Fruit fly (Drosophila melanogaster): ENCODE data around the gene Cdep.

Gene Cdep

dm6 chr3R:4952571-4952929 lies 42.2 kb downstream of the Cdep start, which contains the start of gene Ubc6 (continued):
- TF ChIP-seq stc (GFP tag; IDR thresholded peaks at IDR 0.05) (no peak), ems (GFP tag; optimal IDR thresholded peaks at IDR 0.05) (peak; percentile 70), CG5180 (GFP tag; optimal IDR thresholded peaks at IDR 0.05) (no peak), CG2116 (GFP tag; optimal IDR thresholded peaks at IDR 0.05) (peak; percentile 77), dan (GFP tag; IDR thresholded peaks at IDR 0.05) (no peak), Sox100B (GFP tag; optimal IDR thresholded peaks at IDR 0.05) (no peak), CG10431 (GFP tag; optimal IDR thresholded peaks at IDR 0.05) (peak; percentile 27), CG12744 (GFP tag; optimal IDR thresholded peaks at IDR 0.05) (peak; percentile 32), ranshi (GFP tag; IDR thresholded peaks at IDR 0.05) (no peak), CG4820 (GFP tag; optimal IDR thresholded peaks at IDR 0.05) (peak; percentile 48), inv (GFP tag; IDR thresholded peaks at IDR 0.05; ENCODE audit: partially characterized antibody) (no peak), zf30C (GFP tag; optimal IDR thresholded peaks at IDR 0.05) (peak; percentile 85), CG15073 (GFP tag; optimal IDR thresholded peaks at IDR 0.05) (no peak), gsb (GFP tag; IDR thresholded peaks at IDR 0.05) (no peak), CHES-1-like (GFP tag; optimal IDR thresholded peaks at IDR 0.05) (peak; percentile 84), Sry-β (GFP tag; optimal IDR thresholded peaks at IDR 0.05) (peak; percentile 13), nerfin-1 (tag; optimal IDR thresholded peaks at IDR 0.05) (peak; percentile 43), CoRest (tag; optimal IDR thresholded peaks at IDR 0.05) (peak; percentile 69), CG12942 (GFP tag; optimal IDR thresholded peaks at IDR 0.05) (peak; percentile 47), CG33213 (GFP tag; optimal IDR thresholded peaks at IDR 0.05) (peak; percentile 95), CG31224 (GFP tag; IDR thresholded peaks at IDR 0.05) (no peak), CG6254 (GFP tag; optimal IDR thresholded peaks at IDR 0.05) (no peak), CG4404 (GFP tag; IDR thresholded peaks at IDR 0.05) (no peak), ERR (GFP tag; optimal IDR thresholded peaks at IDR 0.05) (peak; percentile 81), CG11723 (GFP tag; optimal IDR thresholded peaks at IDR 0.05) (peak; percentile 9), en (GFP tag; optimal IDR thresholded peaks at IDR 0.05) (peak; percentile 21), gcm (GFP tag; optimal IDR thresholded peaks at IDR 0.05) (no peak), CG43689 (GFP tag; IDR thresholded peaks at IDR 0.05) (no peak), Bgb (GFP tag; IDR thresholded peaks at IDR 0.05; ENCODE audit: partially characterized antibody) (no peak), luna (GFP tag; optimal IDR thresholded peaks at IDR 0.05) (peak; percentile 26), CG7928 (GFP tag; optimal IDR thresholded peaks at IDR 0.05) (peak; percentile 51), CG1647 (GFP tag; optimal IDR thresholded peaks at IDR 0.05) (peak; percentile 68), CG4617 (GFP tag; optimal IDR thresholded peaks at IDR 0.05; ENCODE audit: borderline replicate concordance) (peak; percentile 99), Hey (tag; optimal IDR thresholded peaks at IDR 0.05) (peak; percentile 11), az2 (GFP tag; optimal IDR thresholded peaks at IDR 0.05) (peak; percentile 38), bab2 (GFP tag; optimal IDR thresholded peaks at IDR 0.05) (peak; percentile 79), CG6854 (GFP tag; optimal IDR thresholded peaks at IDR 0.05) (no peak), nom (GFP tag; optimal IDR thresholded peaks at IDR 0.05) (no peak), chm (GFP tag; IDR thresholded peaks at IDR 0.05) (no peak), cas (GFP tag; IDR thresholded peaks at IDR 0.05) (no peak), CG6683 (GFP tag; optimal IDR thresholded peaks at IDR 0.05) (peak; percentile 56), tio (GFP tag; optimal IDR thresholded peaks at IDR 0.05) (peak; percentile 50), cwo (GFP tag; optimal IDR thresholded peaks at IDR 0.05) (no peak), prd (optimal IDR thresholded peaks at IDR 0.05) (no peak), prd (GFP tag; IDR thresholded peaks at IDR 0.05) (no peak), CG14014 (GFP tag; IDR thresholded peaks at IDR 0.05) (no peak), CG10209 (GFP tag; optimal IDR thresholded peaks at IDR 0.05) (no peak), klu (GFP tag; IDR thresholded peaks at IDR 0.05) (no peak), NC2α (GFP tag; optimal IDR thresholded peaks at IDR 0.05) (peak; percentile 47), CG7963 (GFP tag; IDR thresholded peaks at IDR 0.05; ENCODE audit: partially characterized antibody) (no peak), Elba2 (GFP tag; optimal IDR thresholded peaks at IDR 0.05) (peak; percentile 88), chinmo (GFP tag; IDR thresholded peaks at IDR 0.05; ENCODE audit: partially characterized antibody) (no peak)
